Fruit fly (Drosophila melanogaster): Measurements from ENCODE around the gene CG15576.

CG15576 gene

dm6 chrX:4202235-4202794 is 50.3 kb downstream of the CG15576 start (continued):
- TF ChIP-seq CG6791 (GFP tag; IDR thresholded peaks at IDR 0.05; ENCODE audit: partially characterized antibody): no peak
- TF ChIP-seq CG9817 (tag; optimal IDR thresholded peaks at IDR 0.05): no peak
- TF ChIP-seq CG10147 (GFP tag; optimal IDR thresholded peaks at IDR 0.05): peak; percentile 26
- peak; percentile 16 for TF ChIP-seq CG6254 (GFP tag; optimal IDR thresholded peaks at IDR 0.05)
- TF ChIP-seq CG4404 (GFP tag; IDR thresholded peaks at IDR 0.05): no peak
- no peak for TF ChIP-seq Adf1 (GFP tag; IDR thresholded peaks at IDR 0.05)
- no peak for TF ChIP-seq CG2199 (GFP tag; IDR thresholded peaks at IDR 0.05)
- no peak for TF ChIP-seq chn (GFP tag; optimal IDR thresholded peaks at IDR 0.05)
- peak; percentile 36 for TF ChIP-seq Hey (tag; optimal IDR thresholded peaks at IDR 0.05)
- peak; percentile 75 for TF ChIP-seq ATbp (GFP tag; optimal IDR thresholded peaks at IDR 0.05)
- TF ChIP-seq Lhr (GFP tag; optimal IDR thresholded peaks at IDR 0.05): peak; percentile 21
- no peak for TF ChIP-seq unc-4 (GFP tag; IDR thresholded peaks at IDR 0.05; ENCODE audit: partially characterized antibody)
- TF ChIP-seq knrl (GFP tag; IDR thresholded peaks at IDR 0.05; ENCODE audit: partially characterized antibody): no peak
- TF ChIP-seq lbe (GFP tag; optimal IDR thresholded peaks at IDR 0.05): no peak
- TF ChIP-seq Oli (tag; optimal IDR thresholded peaks at IDR 0.05): no peak
- no peak for TF ChIP-seq Hr3 (GFP tag; optimal IDR thresholded peaks at IDR 0.05)
- no peak for TF ChIP-seq CG8765 (GFP tag; IDR thresholded peaks at IDR 0.05)
- no peak for TF ChIP-seq luna (GFP tag; optimal IDR thresholded peaks at IDR 0.05)
- TF ChIP-seq fd102C (GFP tag; optimal IDR thresholded peaks at IDR 0.05): peak; percentile 87
- peak in 1 of 2 experiments; percentile 2 for TF ChIP-seq Eip74EF (GFP tag; optimal IDR thresholded peaks at IDR 0.05)
- no peak for TF ChIP-seq CG14667 (GFP tag; IDR thresholded peaks at IDR 0.05)
- TF ChIP-seq CG30431 (GFP tag; optimal IDR thresholded peaks at IDR 0.05): no peak
- no peak for TF ChIP-seq Nf-YA (GFP tag; IDR thresholded peaks at IDR 0.05)
- TF ChIP-seq Max (GFP tag; optimal IDR thresholded peaks at IDR 0.05): no peak
- no peak for TF ChIP-seq sisA (GFP tag; IDR thresholded peaks at IDR 0.05)
- TF ChIP-seq CG10565 (GFP tag; optimal IDR thresholded peaks at IDR 0.05): no peak
- no peak for TF ChIP-seq repo (GFP tag; optimal IDR thresholded peaks at IDR 0.05)
- TF ChIP-seq ranshi (GFP tag; IDR thresholded peaks at IDR 0.05): no peak
- TF ChIP-seq CG12071 (GFP tag; optimal IDR thresholded peaks at IDR 0.05): peak; percentile 58
- peak; percentile 39 for TF ChIP-seq Nf-YB (GFP tag; optimal IDR thresholded peaks at IDR 0.05)
- no peak for TF ChIP-seq H15 (GFP tag; IDR thresholded peaks at IDR 0.05)
- no peak for TF ChIP-seq B-H1 (GFP tag; IDR thresholded peaks at IDR 0.05)
- TF ChIP-seq Dip3 (GFP tag; optimal IDR thresholded peaks at IDR 0.05): no peak
- TF ChIP-seq CG4820 (GFP tag; optimal IDR thresholded peaks at IDR 0.05): no peak
- TF ChIP-seq CG4360 (GFP tag; IDR thresholded peaks at IDR 0.05): no peak
- peak; percentile 51 for TF ChIP-seq ac (GFP tag; optimal IDR thresholded peaks at IDR 0.05)
- no peak for TF ChIP-seq pho (GFP tag; optimal IDR thresholded peaks at IDR 0.05)
- peak; percentile 88 for TF ChIP-seq Med (GFP tag)
- no peak for TF ChIP-seq emc (GFP tag; optimal IDR thresholded peaks at IDR 0.05)
- peak; percentile 55 for TF ChIP-seq Xrp1 (GFP tag; IDR thresholded peaks at IDR 0.05)
- no peak for TF ChIP-seq chinmo (GFP tag; IDR thresholded peaks at IDR 0.05; ENCODE audit: partially characterized antibody)
- TF ChIP-seq zen2 (GFP tag; IDR thresholded peaks at IDR 0.05; ENCODE audit: partially characterized antibody): no peak
- TF ChIP-seq cad (GFP tag; optimal IDR thresholded peaks at IDR 0.05): no peak
- no peak for TF ChIP-seq al (GFP tag; IDR thresholded peaks at IDR 0.05)
- no peak for TF ChIP-seq sc (optimal IDR thresholded peaks at IDR 0.05)
- TF ChIP-seq sc (GFP tag; optimal IDR thresholded peaks at IDR 0.05): peak; percentile 35
- TF ChIP-seq MTF-1 (GFP tag; optimal IDR thresholded peaks at IDR 0.05; ENCODE audit: borderline replicate concordance): peak; percentile 72
- TF ChIP-seq NC2α (GFP tag; optimal IDR thresholded peaks at IDR 0.05): peak; percentile 9
- no peak for TF ChIP-seq Sin3A (optimal IDR thresholded peaks at IDR 0.05)
- TF ChIP-seq CG4617 (GFP tag; optimal IDR thresholded peaks at IDR 0.05; ENCODE audit: borderline replicate concordance): no peak
- no peak for TF ChIP-seq CG10654 (GFP tag; optimal IDR thresholded peaks at IDR 0.05)
- TF ChIP-seq br (optimal IDR thresholded peaks at IDR 0.05): no peak
